Fruit fly (Drosophila melanogaster) S2 (cell line): ENCODE data around the gene MtnE.

Experiments
- CG8478 ChIP-seq: fragments of >200 bp; optimal IDR thresholded peaks from 2 replicates; lab custom pipeline; 2018
- CTCF ChIP-seq, 2 experiments: fragments of >200 bp; optimal IDR thresholded peaks; 2 replicates each; lab custom pipeline; 2018

Gene MtnE

DNA sequence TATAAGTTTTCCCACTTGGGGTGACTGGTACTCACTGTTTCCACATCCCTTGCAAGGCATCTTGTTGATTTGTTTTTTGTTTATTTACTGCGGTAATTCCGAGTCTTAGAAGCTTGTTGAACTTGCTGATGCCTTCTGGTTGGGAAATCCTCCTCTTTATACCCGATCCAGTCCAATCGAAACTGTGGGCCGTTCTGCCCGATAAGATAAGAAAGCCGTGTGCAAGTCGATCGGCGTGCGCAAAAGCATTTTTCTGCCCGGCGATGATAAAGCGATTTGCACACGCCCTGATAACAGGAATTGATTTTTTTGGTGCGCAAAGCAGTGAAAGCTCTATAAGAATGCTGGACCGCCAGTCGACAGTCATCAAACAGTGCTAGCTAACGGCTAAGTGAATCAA lies at the start of gene MtnE, which contains the start of gene MtnD:
Gene MtnE (minus strand): TSS at position 130 of the 400 bp plus-strand sequence.
Gene MtnD (plus strand): TSS at position 388 of the 400 bp plus-strand sequence.
- no peak for TF ChIP-seq CG8478 (lab: Kevin White, UChicago)
- TF ChIP-seq CTCF (optimal IDR thresholded peaks at IDR 0.05; lab: Kevin White, UChicago), result no peak

dm6 chr3R:20581376-20581775 lies 46.9 kb upstream of the MtnE start, which contains the start of gene CG34008:
TSS of gene CG34008 (minus strand) at chr3R:20581522.
- TF ChIP-seq CTCF (optimal IDR thresholded peaks at IDR 0.05; lab: Kevin White, UChicago), result no peak
- TF ChIP-seq CG8478 (lab: Kevin White, UChicago), result no peak

DNA sequence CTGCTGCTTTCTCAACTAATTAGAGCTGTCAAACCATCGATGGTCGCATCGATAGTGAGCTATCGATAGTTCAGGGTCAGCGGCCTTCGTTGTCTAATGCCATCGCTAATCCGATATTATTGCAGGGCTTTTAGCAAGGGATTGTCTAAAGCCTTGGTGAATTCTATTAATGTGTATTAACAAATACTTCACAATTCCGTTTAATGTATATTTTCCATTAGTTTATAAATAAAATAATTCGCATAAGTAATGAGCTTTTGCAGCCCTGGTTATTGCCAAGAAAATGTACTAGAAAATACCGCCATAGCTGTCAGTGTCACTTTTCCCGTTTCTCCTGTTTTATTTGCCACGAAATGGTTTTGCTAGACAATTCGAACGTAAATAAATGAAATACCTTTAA lies 45.3 kb upstream of the MtnE start, which contains the start of the genes EloB and Srp14:
Gene EloB (minus strand): TSS at position 35 of the 400 bp plus-strand sequence.
Gene Srp14 (plus strand): TSS at position 300 of the 400 bp plus-strand sequence.
- no peak for TF ChIP-seq CTCF (optimal IDR thresholded peaks at IDR 0.05; lab: Kevin White, UChicago)
- TF ChIP-seq CG8478 (lab: Kevin White, UChicago), result no peak

dm6 chr3R:20576789-20577188 lies 42.3 kb upstream of the MtnE start, which contains the start of the genes TFAM and CG5412:
TSS of gene TFAM (minus strand) at chr3R:20577010.
TSS of gene CG5412 (plus strand) at chr3R:20577053.
- no peak for TF ChIP-seq CG8478 (lab: Kevin White, UChicago)
- peak in 1 of 2 experiments; percentile 31 for TF ChIP-seq CTCF (optimal IDR thresholded peaks at IDR 0.05; lab: Kevin White, UChicago)

DNA sequence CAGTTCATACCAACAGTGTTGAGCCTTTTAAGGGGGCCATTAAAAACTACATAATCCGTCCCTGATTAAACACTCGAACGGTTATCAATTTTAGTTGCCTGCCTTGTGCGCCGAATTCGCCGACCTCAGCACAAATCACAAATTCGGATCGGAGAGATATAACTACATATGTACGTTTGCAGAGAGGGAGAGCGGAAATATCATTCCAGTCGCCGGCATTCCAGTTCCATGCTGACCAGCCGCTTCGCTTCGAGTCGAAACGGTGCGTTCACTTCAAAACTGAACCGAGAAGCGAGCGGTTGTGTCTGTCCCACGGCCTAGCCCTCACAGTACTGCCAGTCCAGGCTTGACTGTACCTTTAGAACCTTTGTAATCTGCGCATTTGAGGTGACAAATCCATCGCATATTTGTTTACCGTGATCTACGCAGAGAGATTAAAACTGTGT lies 40.1 kb upstream of the MtnE start:
- TF ChIP-seq CG8478 (lab: Kevin White, UChicago) (no peak), CTCF (optimal IDR thresholded peaks at IDR 0.05; lab: Kevin White, UChicago) (no peak)

DNA sequence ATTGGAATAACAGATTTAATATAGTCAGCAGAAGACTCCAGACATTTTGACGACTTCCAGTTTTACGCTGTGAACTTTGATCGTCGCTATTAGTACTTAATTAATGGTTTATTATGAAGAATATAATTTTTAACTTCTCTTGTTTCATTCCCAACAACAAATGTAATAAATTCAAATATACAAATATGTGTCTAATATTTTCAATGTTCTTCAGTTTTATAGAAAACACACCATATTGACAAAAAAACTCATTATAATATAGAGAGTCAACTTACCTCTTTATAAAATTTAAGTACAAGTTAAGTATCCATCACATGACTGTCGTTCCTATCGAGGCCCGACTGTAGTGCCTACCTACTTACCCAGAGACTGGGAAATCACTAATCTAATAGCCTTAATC lies 38.8 kb upstream of the MtnE start:
- TF ChIP-seq CG8478 (lab: Kevin White, UChicago), result no peak
- no peak for TF ChIP-seq CTCF (optimal IDR thresholded peaks at IDR 0.05; lab: Kevin White, UChicago)

- no peak for TF ChIP-seq CG8478 (lab: Kevin White, UChicago)
- no peak for TF ChIP-seq CTCF (optimal IDR thresholded peaks at IDR 0.05; lab: Kevin White, UChicago)
Measured at dm6 chr3R:20567507-20568222, 33.2 kb upstream of the MtnE start.

DNA sequence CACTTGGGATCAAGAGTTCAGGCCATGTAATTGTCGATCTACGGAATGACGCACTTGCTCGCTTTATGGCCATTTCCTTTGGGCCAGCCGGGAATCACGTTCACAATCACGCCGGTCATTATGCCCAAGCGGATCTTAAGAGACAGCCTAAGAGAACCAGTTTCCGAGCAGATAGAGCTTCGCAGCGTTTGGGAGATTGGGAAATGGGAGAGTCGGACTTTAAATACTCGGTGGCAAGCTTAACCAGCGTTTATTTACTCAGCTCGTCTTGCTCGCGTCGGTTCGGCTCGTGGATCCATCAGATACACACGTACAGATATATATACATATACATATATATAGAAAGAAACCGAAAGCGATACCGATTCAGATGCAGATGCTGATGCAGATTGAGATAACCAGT lies 31.0 kb upstream of the MtnE start:
- TF ChIP-seq CG8478 (lab: Kevin White, UChicago), result no peak
- no peak for TF ChIP-seq CTCF (optimal IDR thresholded peaks at IDR 0.05; lab: Kevin White, UChicago)

DNA sequence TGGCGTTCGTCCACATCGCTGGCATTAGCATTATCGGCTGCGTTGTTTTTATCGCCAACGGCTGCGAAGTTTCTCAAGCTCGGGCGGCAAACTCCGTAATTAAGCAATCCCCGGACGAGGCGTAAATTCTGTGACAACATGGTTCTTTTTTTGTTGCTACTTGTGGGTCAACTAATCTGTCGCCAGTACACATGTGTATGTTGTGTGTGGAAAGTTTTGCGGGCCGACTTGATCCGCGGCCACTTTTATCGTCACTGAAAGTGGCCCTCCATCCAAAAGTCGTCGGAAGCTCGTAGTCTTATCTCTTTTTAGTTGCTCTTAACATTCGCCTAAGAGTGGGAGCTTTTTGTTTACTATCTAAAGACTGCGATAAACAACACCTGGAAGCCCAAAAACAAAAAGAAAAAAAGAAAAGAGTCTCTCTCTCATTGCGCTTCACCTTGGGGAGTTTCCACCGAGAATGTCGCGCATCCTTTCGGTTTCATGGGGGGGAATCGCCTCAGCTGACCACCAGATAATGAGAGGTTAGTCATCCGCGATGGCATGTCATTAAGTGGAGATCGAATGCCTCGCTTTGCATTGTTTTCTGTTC lies 29.4 kb upstream of the MtnE start, which contains the start of gene CG10877:
Gene CG10877 (minus strand): TSS at position 238 of the 592 bp plus-strand sequence.
- TF ChIP-seq CTCF (optimal IDR thresholded peaks at IDR 0.05; lab: Kevin White, UChicago), result no peak
- TF ChIP-seq CG8478 (lab: Kevin White, UChicago), result no peak

dm6 chr3R:20560668-20561226 lies 26.2 kb upstream of the MtnE start, which contains the start of gene CG5191:
TSS of gene CG5191 (plus strand) at chr3R:20560865.
- TF ChIP-seq CG8478 (lab: Kevin White, UChicago) (no peak), CTCF (optimal IDR thresholded peaks at IDR 0.05; lab: Kevin White, UChicago) (no peak)

DNA sequence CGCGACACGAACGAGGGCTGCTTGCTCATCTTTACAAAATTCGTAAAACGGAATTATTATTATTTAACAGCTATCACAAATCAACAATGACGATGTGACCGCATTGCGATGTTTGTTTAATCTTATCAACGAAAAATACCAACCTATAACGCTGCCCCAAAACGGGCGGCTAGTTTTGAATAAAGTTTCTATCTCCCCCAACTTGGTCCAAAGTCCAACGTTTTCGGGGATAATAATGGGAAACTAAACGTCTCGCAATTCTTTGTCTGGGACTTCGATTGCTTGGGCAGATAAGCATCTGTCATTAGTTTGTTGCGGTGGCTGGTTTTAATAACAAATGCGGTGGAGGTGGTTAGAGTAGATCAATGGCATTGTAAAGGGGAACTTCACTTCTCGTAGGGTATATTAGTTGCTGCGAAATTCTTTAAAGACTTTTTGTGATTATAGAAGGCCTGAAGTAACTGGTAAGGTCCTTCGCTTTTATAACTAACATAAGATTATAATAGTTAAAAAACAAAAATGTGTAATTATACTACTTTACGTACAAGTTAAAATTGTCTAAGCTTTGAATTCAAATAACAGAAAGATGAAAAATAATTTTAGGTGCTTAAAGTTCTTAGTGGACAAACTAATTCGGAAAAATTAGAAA lies 25.6 kb upstream of the MtnE start, which contains the start of gene CG15922:
Gene CG15922 (minus strand): TSS at position 262 of the 649 bp plus-strand sequence.
- TF ChIP-seq CTCF (optimal IDR thresholded peaks at IDR 0.05; lab: Kevin White, UChicago), result no peak
- TF ChIP-seq CG8478 (lab: Kevin White, UChicago), result no peak

dm6 chr3R:20558106-20558489 lies 23.6 kb upstream of the MtnE start:
- TF ChIP-seq CG8478 (lab: Kevin White, UChicago) (no peak), CTCF (optimal IDR thresholded peaks at IDR 0.05; lab: Kevin White, UChicago) (no peak)

dm6 chr3R:20557415-20558105 lies 23.1 kb upstream of the MtnE start, which contains the start of the genes DPCoAC and CG5180:
TSS of gene DPCoAC (minus strand) at chr3R:20557667.
TSS of gene CG5180 (plus strand) at chr3R:20557930.
- TF ChIP-seq CG8478 (lab: Kevin White, UChicago) (no peak), CTCF (optimal IDR thresholded peaks at IDR 0.05; lab: Kevin White, UChicago) (peak; percentile 58 to 66)

- no peak for TF ChIP-seq CG8478 (lab: Kevin White, UChicago)
- no peak for TF ChIP-seq CTCF (optimal IDR thresholded peaks at IDR 0.05; lab: Kevin White, UChicago)
Measured at dm6 chr3R:20557114-20557414, 22.6 kb upstream of the MtnE start.
